Fruit fly (Drosophila melanogaster): ENCODE measurements around the gene Agpat4.

- TF ChIP-seq CG11902 (GFP tag; optimal IDR thresholded peaks at IDR 0.05) (no peak), salr (GFP tag; optimal IDR thresholded peaks at IDR 0.05) (no peak), OdsH (GFP tag; optimal IDR thresholded peaks at IDR 0.05) (no peak), Hr39 (GFP tag; optimal IDR thresholded peaks at IDR 0.05) (no peak), CG10669 (GFP tag; optimal IDR thresholded peaks at IDR 0.05) (no peak), Ets96B (tag; optimal IDR thresholded peaks at IDR 0.05) (no peak), eg (GFP tag; IDR thresholded peaks at IDR 0.05) (peak; percentile 23; the same call in 1 of the 3 replicates), CG32006 (GFP tag; optimal IDR thresholded peaks at IDR 0.05) (peak; percentile 37), CG6792 (GFP tag; optimal IDR thresholded peaks at IDR 0.05) (no peak)
These were observed 11.5 kb upstream of the Agpat4 start for dm6 chr3L:16392874-16393273.

All from whole organism, prepupa.